Fruit fly (Drosophila melanogaster): Measurements from ENCODE around the gene xit.

DNA sequence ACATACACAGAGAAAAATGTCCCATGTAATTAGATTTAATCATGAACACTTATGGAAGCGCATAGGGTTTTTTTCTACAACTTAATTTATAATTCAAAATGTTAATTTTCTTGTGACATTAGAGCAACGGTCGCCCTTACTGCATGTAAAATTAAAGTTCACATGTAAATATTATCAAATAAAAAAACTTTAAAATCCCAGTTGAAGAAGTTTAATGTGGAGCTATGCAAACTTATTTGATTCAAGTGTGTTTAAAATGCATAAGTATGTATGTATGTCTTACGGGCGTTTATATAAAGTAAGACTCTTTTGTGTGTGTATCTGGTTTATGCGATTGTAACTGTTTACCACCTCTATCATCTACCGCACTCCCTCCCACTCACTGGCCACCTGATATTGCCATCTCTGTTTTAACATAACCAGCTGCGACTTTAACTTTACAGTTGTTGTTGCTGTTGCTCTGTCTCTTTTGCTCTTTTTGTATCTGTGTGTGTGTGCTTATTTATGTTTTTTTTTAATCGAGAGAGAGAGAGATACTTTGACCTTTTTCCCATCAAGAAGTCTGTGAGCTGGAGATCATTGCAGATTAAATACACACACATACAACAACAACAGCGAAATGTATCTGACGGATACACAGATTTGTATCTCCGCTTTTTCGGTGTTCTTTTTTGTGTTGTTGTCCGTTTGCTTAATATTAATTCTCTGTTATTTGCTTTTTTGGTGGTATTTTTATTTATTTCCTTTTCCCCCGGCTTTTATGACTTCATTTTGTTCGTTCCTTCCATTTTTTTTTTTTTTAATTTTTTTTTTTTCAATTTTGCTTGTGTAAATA lies 34.8 kb downstream of the xit start:
- peak; percentile 44; the same call in 1 of the 2 replicates for TF ChIP-seq ranshi (GFP tag; IDR thresholded peaks at IDR 0.05)
- peak; percentile 91 for TF ChIP-seq fd3F (GFP tag; optimal IDR thresholded peaks at IDR 0.05)
- TF ChIP-seq CG31441 (GFP tag; IDR thresholded peaks at IDR 0.05): peak; percentile 87
- TF ChIP-seq CG7271 (tag; optimal IDR thresholded peaks at IDR 0.05): no peak
- TF ChIP-seq CG6654 (GFP tag; optimal IDR thresholded peaks at IDR 0.05): peak; percentile 53
- peak; percentile 18 for TF ChIP-seq CG34376 (GFP tag; optimal IDR thresholded peaks at IDR 0.05)
- peak; percentile 45 for TF ChIP-seq CG31224 (GFP tag; IDR thresholded peaks at IDR 0.05)
- peak; percentile 66 for TF ChIP-seq CG5245 (GFP tag; optimal IDR thresholded peaks at IDR 0.05)
- peak; percentile 81 for TF ChIP-seq Nf-YB (GFP tag; optimal IDR thresholded peaks at IDR 0.05)
